Fruit fly (Drosophila melanogaster) whole organism, adult: Measurements from ENCODE around the gene CG7714.

Experiments
- cnc ChIP-seq, 2 experiments: fragments of >200 bp; optimal IDR thresholded peaks; 2 replicates each; lab custom pipeline; 2017
- toe ChIP-seq: fragments of 200-800 bp; sonication (Bioruptor generic); optimal IDR thresholded peaks from 2 replicates; lab custom pipeline; 2016; ENCODE audit warnings: missing biosample characterization, missing genetic modification characterization

dm6 chr3R:18726334-18726733 lies at the start of gene CG7714:
- TF ChIP-seq toe (GFP tag; lab: Kevin White, UChicago) (no peak), cnc (optimal IDR thresholded peaks at IDR 0.05; lab: Kevin White, UChicago) (no peak)
